Fruit fly (Drosophila melanogaster) S2 (cell line): ENCODE data around the gene Mekk1.
A peak's percentile ranks its signal among the peaks of the same experiment; 100 is the strongest.

Experiments used
- CG8478 ChIP-seq: fragments of >200 bp; optimal IDR thresholded peaks from 2 replicates; lab custom pipeline; 2018
- CTCF ChIP-seq, 2 experiments: fragments of >200 bp; optimal IDR thresholded peaks; 2 replicates each; lab custom pipeline; 2018

The Mekk1 gene

dm6 chr3R:18739978-18740954 lies 3.1 kb downstream of the Mekk1 start:
- no peak for TF ChIP-seq CTCF (optimal IDR thresholded peaks at IDR 0.05; lab: Kevin White, UChicago)
- no peak for TF ChIP-seq CG8478 (lab: Kevin White, UChicago)

dm6 chr3R:18739435-18739977 lies 3.9 kb downstream of the Mekk1 start:
- TF ChIP-seq CTCF (optimal IDR thresholded peaks at IDR 0.05; lab: Kevin White, UChicago) (no peak), CG8478 (lab: Kevin White, UChicago) (no peak)

DNA sequence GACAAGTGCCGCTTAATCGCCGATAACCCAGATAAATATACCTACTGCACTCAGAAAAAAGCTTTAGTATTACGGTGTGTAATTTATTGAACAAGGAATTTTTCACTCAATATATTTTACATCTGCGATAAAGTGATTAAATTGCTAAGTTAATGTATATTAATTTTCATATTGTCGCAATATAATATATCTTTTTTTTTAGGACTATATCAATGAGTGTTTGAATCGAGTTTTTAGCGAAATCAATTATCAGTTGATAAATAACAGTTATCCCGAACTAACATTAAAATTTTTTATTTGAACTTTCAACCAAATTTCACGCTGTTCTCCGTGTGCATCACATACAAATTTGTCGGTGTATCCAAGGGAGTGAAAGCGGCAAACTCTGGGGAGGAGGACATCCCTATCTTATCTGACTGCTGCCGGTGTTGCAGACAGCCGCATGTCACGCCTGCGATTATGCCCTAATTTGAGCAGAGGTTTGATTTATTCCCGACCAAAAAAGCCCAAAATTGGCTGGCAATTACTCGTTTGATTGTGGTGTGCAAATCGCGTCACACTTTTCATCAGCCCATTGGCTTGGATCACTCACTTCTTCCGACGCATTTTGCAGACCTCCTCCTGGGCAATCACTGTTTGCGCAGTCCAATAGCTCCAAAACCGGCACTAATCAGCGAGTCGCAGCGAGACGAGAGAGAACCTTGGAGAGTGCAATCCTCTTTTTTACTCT lies 4.5 kb downstream of the Mekk1 start:
- no peak for TF ChIP-seq CG8478 (lab: Kevin White, UChicago)
- TF ChIP-seq CTCF (optimal IDR thresholded peaks at IDR 0.05; lab: Kevin White, UChicago), result no peak

dm6 chr3R:18738086-18738485 lies 5.3 kb downstream of the Mekk1 start:
- TF ChIP-seq CTCF (optimal IDR thresholded peaks at IDR 0.05; lab: Kevin White, UChicago) (peak; percentile 4 to 28), CG8478 (lab: Kevin White, UChicago) (no peak)

- TF ChIP-seq CG8478 (lab: Kevin White, UChicago) (no peak), CTCF (optimal IDR thresholded peaks at IDR 0.05; lab: Kevin White, UChicago) (no peak)
Measured at dm6 chr3R:18733580-18733979, 9.8 kb downstream of the Mekk1 start.

dm6 chr3R:18732381-18732780 lies 11.0 kb downstream of the Mekk1 start, which contains the start of gene CG14302:
TSS of gene CG14302 (plus strand) at chr3R:18732681.
- TF ChIP-seq CTCF (optimal IDR thresholded peaks at IDR 0.05; lab: Kevin White, UChicago) (no peak), CG8478 (lab: Kevin White, UChicago) (no peak)

DNA sequence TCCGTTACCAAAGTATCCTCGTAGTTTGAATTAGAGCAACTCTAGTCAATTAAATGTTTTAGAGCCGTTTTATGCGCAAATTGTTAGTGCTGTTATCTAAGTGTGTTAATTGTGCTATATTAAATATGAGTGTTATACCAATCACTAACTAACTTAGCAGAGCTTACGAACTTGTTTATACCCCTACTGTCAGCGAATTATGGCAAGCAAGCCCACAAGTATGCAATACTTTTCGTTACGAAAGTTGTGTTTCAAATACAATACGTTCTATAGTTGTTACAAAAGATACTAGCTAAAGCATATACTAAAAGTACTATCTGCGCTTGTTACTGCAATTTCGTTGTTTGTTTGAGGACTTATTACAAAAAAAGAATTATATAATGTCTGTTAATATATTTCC lies 12.2 kb downstream of the Mekk1 start:
- TF ChIP-seq CTCF (optimal IDR thresholded peaks at IDR 0.05; lab: Kevin White, UChicago), result no peak
- TF ChIP-seq CG8478 (lab: Kevin White, UChicago), result no peak

- TF ChIP-seq CTCF (optimal IDR thresholded peaks at IDR 0.05; lab: Kevin White, UChicago), result no peak
- TF ChIP-seq CG8478 (lab: Kevin White, UChicago), result no peak
Measured at dm6 chr3R:18728368-18728767, 15.0 kb downstream of the Mekk1 start, which contains the start of gene CG7715. TSS of gene CG7715 (minus strand) at chr3R:18728468.

DNA sequence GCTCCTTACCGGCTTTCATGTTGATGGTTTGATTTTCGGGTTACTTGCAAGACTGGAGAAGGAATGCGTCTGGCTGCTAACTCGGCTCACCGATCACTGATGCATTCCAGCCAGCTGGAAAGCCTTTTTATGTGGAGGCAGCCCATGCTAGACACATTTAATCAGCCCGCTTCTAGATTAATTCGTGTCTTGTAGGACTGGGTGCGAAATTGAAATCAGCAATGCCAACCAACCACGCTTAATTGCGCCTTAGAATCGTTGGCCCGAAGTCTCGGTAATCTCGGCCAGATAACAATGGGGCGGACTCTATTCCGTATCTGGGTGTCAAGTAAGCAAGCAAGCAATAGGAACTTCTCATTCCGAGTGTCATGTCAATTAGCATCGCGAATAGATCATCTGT lies 17.1 kb downstream of the Mekk1 start, which contains the start of gene CG7714:
Gene CG7714 (minus strand): TSS at position 101 of the 400 bp plus-strand sequence.
- TF ChIP-seq CG8478 (lab: Kevin White, UChicago) (no peak), CTCF (optimal IDR thresholded peaks at IDR 0.05; lab: Kevin White, UChicago) (no peak)

dm6 chr3R:18722490-18722889 lies 20.9 kb downstream of the Mekk1 start, which contains the start of gene CG34283:
TSS of gene CG34283 (minus strand) at chr3R:18722590.
- TF ChIP-seq CTCF (optimal IDR thresholded peaks at IDR 0.05; lab: Kevin White, UChicago), result no peak
- no peak for TF ChIP-seq CG8478 (lab: Kevin White, UChicago)

DNA sequence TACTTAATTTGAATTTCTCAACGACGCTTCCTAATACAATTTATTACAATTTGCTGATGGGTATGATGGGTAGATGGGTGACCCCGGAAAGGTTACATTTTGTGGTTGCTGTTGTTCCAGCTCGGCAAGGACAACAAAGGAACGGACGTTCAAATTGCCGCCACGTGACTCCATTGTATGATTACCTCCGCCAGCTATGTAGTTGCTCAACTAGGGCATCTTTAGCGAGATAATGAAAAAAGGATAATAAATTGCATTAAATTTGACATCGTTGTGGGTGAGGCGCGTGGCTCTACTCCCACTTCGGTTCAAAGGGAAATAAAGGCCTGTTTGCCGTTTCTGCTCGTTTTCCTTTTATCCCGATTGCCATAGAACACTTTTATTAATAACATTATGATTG lies 22.0 kb downstream of the Mekk1 start:
- TF ChIP-seq CG8478 (lab: Kevin White, UChicago) (no peak), CTCF (optimal IDR thresholded peaks at IDR 0.05; lab: Kevin White, UChicago) (no peak)

- TF ChIP-seq CTCF (optimal IDR thresholded peaks at IDR 0.05; lab: Kevin White, UChicago), result no peak
- no peak for TF ChIP-seq CG8478 (lab: Kevin White, UChicago)
Measured at dm6 chr3R:18719767-18720341, 23.5 kb downstream of the Mekk1 start.

DNA sequence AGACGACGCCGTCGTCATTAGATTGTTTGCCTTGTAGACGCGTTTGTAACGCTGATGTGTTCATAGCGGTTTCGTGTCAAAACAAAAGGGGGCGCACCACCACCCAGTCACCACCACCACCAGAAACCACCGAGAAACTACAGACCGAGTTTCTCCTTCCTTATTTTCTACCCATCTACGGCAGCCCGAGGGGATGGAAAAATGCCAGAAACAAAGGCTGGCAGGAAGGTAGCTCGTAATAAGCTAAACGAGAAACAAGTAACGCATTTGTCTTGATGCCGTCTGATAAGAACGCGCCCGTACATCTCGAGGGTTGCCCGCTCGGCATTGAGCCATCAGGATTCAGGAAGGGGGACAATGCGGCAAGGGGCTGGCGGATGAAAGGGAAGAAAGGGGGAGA lies 35.9 kb downstream of the Mekk1 start:
- TF ChIP-seq CTCF (optimal IDR thresholded peaks at IDR 0.05; lab: Kevin White, UChicago) (no peak), CG8478 (lab: Kevin White, UChicago) (no peak)

dm6 chr3R:18706289-18706688 lies 37.1 kb downstream of the Mekk1 start:
- no peak for TF ChIP-seq CTCF (optimal IDR thresholded peaks at IDR 0.05; lab: Kevin White, UChicago)
- TF ChIP-seq CG8478 (lab: Kevin White, UChicago), result no peak
